Worm (Caenorhabditis elegans): ENCODE results near the gene tbh-1.

DNA sequence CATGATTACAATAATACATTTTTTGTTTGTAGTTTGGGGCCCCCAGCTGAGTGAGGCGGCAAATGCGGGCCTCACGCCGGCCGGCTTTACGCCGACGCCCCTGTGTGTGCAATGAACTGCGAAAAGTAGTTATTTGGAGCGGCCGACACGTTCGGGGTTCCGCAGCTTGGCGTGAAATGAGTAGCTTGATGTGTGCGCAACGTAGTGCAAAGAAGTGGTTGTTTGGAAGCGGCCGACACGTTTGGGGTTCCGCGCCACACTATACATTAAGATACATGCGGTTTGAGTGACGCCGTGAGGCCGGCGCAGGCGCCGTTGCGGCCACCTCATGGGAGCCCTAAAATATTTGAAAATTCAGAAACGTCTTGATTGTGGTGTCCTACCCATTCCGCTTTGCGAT is 36.0 kb downstream of the tbh-1 start:
- no peak for TF ChIP-seq dao-5 (tag; optimal IDR thresholded peaks at IDR 0.05)
- no peak for TF ChIP-seq him-1 (tag; optimal IDR thresholded peaks at IDR 0.05)
- TF ChIP-seq W03F9.2 (tag; optimal IDR thresholded peaks at IDR 0.05): no peak
